Worm (Caenorhabditis elegans) whole organism, L2 larva: ENCODE data around the gene fipp-1.

Experiments
- C34F6.9 ChIP-seq: fragments of 150-350 bp; optimal IDR thresholded peaks from 2 replicates; lab custom pipeline; 2014; ENCODE audit warnings: missing biosample characterization, missing genetic modification characterization
- R02D3.7 ChIP-seq: fragments of 150-350 bp; optimal IDR thresholded peaks from 2 replicates; lab custom pipeline; 2014; ENCODE audit warnings: missing biosample characterization, missing genetic modification characterization
- ZK546.5 ChIP-seq: sonication (generic microtip); optimal IDR thresholded peaks from 2 replicates; lab custom pipeline; 2017; ENCODE audit warnings: missing biosample characterization, missing genetic modification characterization
- alr-1 ChIP-seq: fragments of 150-350 bp; optimal IDR thresholded peaks from 2 replicates; lab custom pipeline; 2014; ENCODE audit warnings: missing biosample characterization, missing genetic modification characterization
- aly-2 ChIP-seq: fragments of 150-350 bp; optimal IDR thresholded peaks from 2 replicates; lab custom pipeline; 2014; ENCODE audit warnings: missing biosample characterization, missing genetic modification characterization
- blmp-1 ChIP-seq: sonication (generic microtip); optimal IDR thresholded peaks from 2 replicates; lab custom pipeline; 2017; ENCODE audit warnings: missing genetic modification characterization, mild to moderate bottlenecking, missing compliant biosample characterization, antibody characterized with exemption, moderate library complexity; ENCODE audit not compliant: insufficient read depth
- ceh-16 ChIP-seq: fragments of 150-350 bp; optimal IDR thresholded peaks from 2 replicates; lab custom pipeline; 2014; ENCODE audit warnings: missing biosample characterization, missing genetic modification characterization
- dmd-4 ChIP-seq: sonication (generic microtip); optimal IDR thresholded peaks from 2 replicates; lab custom pipeline; 2017; ENCODE audit warnings: missing biosample characterization, missing genetic modification characterization
- egl-27 ChIP-seq: sonication (generic microtip); optimal IDR thresholded peaks from 3 replicates; lab custom pipeline; 2017; ENCODE audit warnings: missing biosample characterization, missing genetic modification reagents, missing genetic modification characterization
- elt-1 ChIP-seq: fragments of 150-350 bp; optimal IDR thresholded peaks from 2 replicates; lab custom pipeline; 2014; ENCODE audit warnings: missing biosample characterization, missing genetic modification characterization
- fos-1 ChIP-seq: fragments of 150-350 bp; optimal IDR thresholded peaks from 2 replicates; lab custom pipeline; 2014; ENCODE audit warnings: missing biosample characterization, missing genetic modification characterization
- lin-13 ChIP-seq: fragments of 150-350 bp; optimal IDR thresholded peaks from 2 replicates; lab custom pipeline; 2014; ENCODE audit warnings: missing biosample characterization, missing genetic modification reagents, missing genetic modification characterization
- lin-39 ChIP-seq: fragments of 150-350 bp; optimal IDR thresholded peaks from 2 replicates; lab custom pipeline; 2014; ENCODE audit warnings: missing biosample characterization, missing genetic modification reagents, missing genetic modification characterization
- lsy-2 ChIP-seq, 2 experiments: fragments of 150-350 bp in 1 of 2; sonication (generic microtip) in 1 of 2; optimal IDR thresholded peaks; 2 replicates each; lab custom pipeline; 2014 to 2017; ENCODE audit warnings: missing biosample characterization in 2 of 2, missing genetic modification characterization in 2 of 2
- mab-5 ChIP-seq: fragments of 150-350 bp; optimal IDR thresholded peaks from 2 replicates; lab custom pipeline; 2014; ENCODE audit warnings: missing biosample characterization, missing genetic modification characterization
- mdl-1 ChIP-seq, 2 experiments: fragments of 150-350 bp in 1 of 2; sonication (generic microtip) in 1 of 2; optimal IDR thresholded peaks; 2 replicates each; lab custom pipeline; 2017; ENCODE audit warnings: missing biosample characterization in 2 of 2, missing genetic modification characterization in 2 of 2
- nhr-10 ChIP-seq: sonication (generic microtip); optimal IDR thresholded peaks from 2 replicates; lab custom pipeline; 2017; ENCODE audit warnings: missing biosample characterization, missing genetic modification characterization
- nhr-11 ChIP-seq: fragments of 150-350 bp; optimal IDR thresholded peaks from 2 replicates; lab custom pipeline; 2014; ENCODE audit warnings: missing biosample characterization, missing genetic modification characterization
- nhr-129 ChIP-seq: fragments of 150-350 bp; optimal IDR thresholded peaks from 2 replicates; lab custom pipeline; 2014; ENCODE audit warnings: missing biosample characterization, missing genetic modification characterization
- nhr-237 ChIP-seq: fragments of 150-350 bp; optimal IDR thresholded peaks from 2 replicates; lab custom pipeline; 2014; ENCODE audit warnings: missing biosample characterization, missing genetic modification characterization
- nhr-25 ChIP-seq: fragments of 150-350 bp; sonication (generic microtip); optimal IDR thresholded peaks from 3 replicates; lab custom pipeline; 2014; ENCODE audit warnings: missing biosample characterization, missing genetic modification characterization
- nhr-6 ChIP-seq: fragments of 150-350 bp; optimal IDR thresholded peaks from 2 replicates; lab custom pipeline; 2014; ENCODE audit warnings: missing biosample characterization, missing genetic modification characterization
- nhr-77 ChIP-seq: fragments of 150-350 bp; optimal IDR thresholded peaks from 2 replicates; lab custom pipeline; 2014; ENCODE audit warnings: missing biosample characterization, missing genetic modification characterization
- peb-1 ChIP-seq: fragments of 150-350 bp; optimal IDR thresholded peaks from 2 replicates; lab custom pipeline; 2014; ENCODE audit warnings: missing biosample characterization, missing genetic modification characterization
- sem-4 ChIP-seq: fragments of 150-350 bp; optimal IDR thresholded peaks from 2 replicates; lab custom pipeline; 2014; ENCODE audit warnings: missing biosample characterization, missing genetic modification reagents, missing genetic modification characterization
- sma-3 ChIP-seq: sonication (generic microtip); optimal IDR thresholded peaks from 2 replicates; lab custom pipeline; 2016; ENCODE audit warnings: missing genetic modification reagents, missing genetic modification characterization, missing compliant biosample characterization
- sma-9 ChIP-seq, 2 experiments: fragments of 150-350 bp in 1 of 2; sonication (generic microtip) in 1 of 2; optimal IDR thresholded peaks; 2 replicates each; lab custom pipeline; 2014 to 2016; ENCODE audit warnings: missing genetic modification characterization in 2 of 2, mild to moderate bottlenecking in 1 of 2, missing biosample characterization in 1 of 2, missing compliant biosample characterization in 1 of 2, missing genetic modification reagents in 1 of 2, moderate library complexity in 1 of 2
- snpc-4 ChIP-seq: fragments of 150-350 bp; optimal IDR thresholded peaks from 2 replicates; lab custom pipeline; 2014; ENCODE audit warnings: missing biosample characterization, missing genetic modification characterization
- unc-39 ChIP-seq: fragments of 150-350 bp; optimal IDR thresholded peaks from 2 replicates; lab custom pipeline; 2014; ENCODE audit warnings: missing biosample characterization, missing genetic modification characterization
- unc-55 ChIP-seq: fragments of 150-350 bp; sonication (generic microtip); optimal IDR thresholded peaks from 3 replicates; lab custom pipeline; 2014; ENCODE audit warnings: missing biosample characterization, missing genetic modification reagents, missing genetic modification characterization
- unc-62 ChIP-seq: fragments of 150-350 bp; optimal IDR thresholded peaks from 2 replicates; lab custom pipeline; 2014; ENCODE audit warnings: missing biosample characterization, missing genetic modification reagents, missing genetic modification characterization
- zag-1 ChIP-seq: fragments of 150-350 bp; optimal IDR thresholded peaks from 2 replicates; lab custom pipeline; 2014; ENCODE audit warnings: missing biosample characterization, missing genetic modification characterization
- ztf-1 ChIP-seq: fragments of 200-800 bp; sonication (Bioruptor generic); conservative IDR thresholded peaks from 2 replicates; pipeline ENCODE4 v1.3.6; 2022; ENCODE audit warnings: missing genetic modification characterization, missing compliant biosample characterization
- ztf-11 ChIP-seq: sonication (generic microtip); optimal IDR thresholded peaks from 2 replicates; lab custom pipeline; 2017; ENCODE audit warnings: missing biosample characterization, missing genetic modification characterization
- ztf-4 ChIP-seq: fragments of 150-350 bp; optimal IDR thresholded peaks from 2 replicates; lab custom pipeline; 2014; ENCODE audit warnings: missing biosample characterization, missing genetic modification characterization

Gene fipp-1

DNA sequence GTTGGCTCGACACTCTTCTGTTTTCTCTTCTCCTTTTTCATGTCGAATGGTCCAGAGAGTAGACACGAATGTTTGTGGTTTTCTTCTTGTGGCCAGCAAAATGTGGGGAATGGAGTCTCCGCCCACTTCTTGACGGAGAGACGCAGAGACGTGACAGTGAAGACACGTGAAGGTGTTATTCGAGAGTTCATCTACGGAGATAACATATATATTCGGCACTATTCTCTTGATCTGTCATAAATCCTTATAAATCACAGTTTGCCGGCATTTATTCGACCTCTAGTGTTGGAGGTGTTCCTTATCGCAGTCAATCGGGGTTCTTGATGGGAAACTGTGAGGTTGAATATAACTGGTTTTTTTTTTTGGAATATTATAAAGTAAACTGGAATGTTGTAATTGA lies 10.1 kb upstream of the fipp-1 start, which contains the start of gene F32D1.3:
TSS of gene F32D1.3 (minus strand) at position 65 of the 400 bp plus-strand sequence.
- TF ChIP-seq lsy-2 (tag; optimal IDR thresholded peaks at IDR 0.05; lab: Kevin White, UChicago) (no peak), nhr-25 (tag; lab: Kevin White, UChicago) (peak; percentile 31), ceh-16 (tag; lab: Kevin White, UChicago) (peak; percentile 43), elt-1 (tag; lab: Kevin White, UChicago) (peak; percentile 10), sma-3 (GFP tag; lab: Kevin White, UChicago) (no peak), nhr-10 (tag; lab: Kevin White, UChicago) (no peak), mdl-1 (tag; optimal IDR thresholded peaks at IDR 0.05; lab: Kevin White, UChicago) (peak in 1 of 2 experiments; percentile 31), sma-9 (GFP tag; optimal IDR thresholded peaks at IDR 0.05; lab: Kevin White, UChicago) (peak; percentile 53), sma-9 (tag; optimal IDR thresholded peaks at IDR 0.05; lab: Kevin White, UChicago) (no peak)
- TF ChIP-seq, all 48 proteins: peak for 5

DNA sequence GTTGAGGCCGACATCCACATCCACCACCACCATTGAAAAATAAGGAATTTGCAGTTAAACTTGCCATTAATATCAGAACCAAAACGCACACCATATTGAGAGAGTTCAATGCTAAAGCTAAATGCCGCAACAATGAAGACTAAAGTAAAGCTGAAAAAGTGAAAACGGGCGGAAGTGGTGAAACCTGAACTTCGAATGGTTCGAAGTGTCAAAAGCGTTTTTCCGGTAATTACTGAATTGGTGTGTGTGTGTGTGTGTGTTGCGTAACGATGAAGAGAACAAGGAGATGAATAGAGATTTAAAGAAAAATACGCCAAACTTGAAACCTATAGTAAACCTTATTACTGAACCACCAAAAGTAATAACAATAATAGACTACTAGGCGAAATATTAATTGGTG lies 7.1 kb upstream of the fipp-1 start, which contains the start of gene grl-13:
TSS of gene grl-13 (minus strand) at position 101 of the 400 bp plus-strand sequence.
- no peak for TF ChIP-seq aly-2 (tag; lab: Kevin White, UChicago)
- no peak for TF ChIP-seq snpc-4 (tag; lab: Kevin White, UChicago)
- no peak for TF ChIP-seq egl-27 (tag; lab: Kevin White, UChicago)
- no peak for TF ChIP-seq C34F6.9
- TF ChIP-seq fos-1 (tag; lab: Kevin White, UChicago): no peak
- TF ChIP-seq zag-1: no peak
- no peak for TF ChIP-seq ztf-4 (tag; lab: Kevin White, UChicago)
- no peak for TF ChIP-seq lin-13 (GFP tag; lab: Kevin White, UChicago)
- no peak for TF ChIP-seq sem-4
- TF ChIP-seq unc-55 (GFP tag; lab: Kevin White, UChicago): no peak
- no peak for TF ChIP-seq unc-39 (tag; lab: Kevin White, UChicago)
- no peak for TF ChIP-seq mab-5
- TF ChIP-seq sma-9 (GFP tag; optimal IDR thresholded peaks at IDR 0.05; lab: Kevin White, UChicago): no peak
- TF ChIP-seq sma-9 (tag; optimal IDR thresholded peaks at IDR 0.05; lab: Kevin White, UChicago): no peak
- no peak for TF ChIP-seq blmp-1 (tag; lab: Kevin White, UChicago)
- TF ChIP-seq peb-1: no peak
- TF ChIP-seq nhr-6 (tag; lab: Kevin White, UChicago): no peak
- TF ChIP-seq nhr-129: no peak
- TF ChIP-seq unc-62 (GFP tag; lab: Kevin White, UChicago): no peak
- TF ChIP-seq nhr-11 (tag; lab: Kevin White, UChicago): no peak

DNA sequence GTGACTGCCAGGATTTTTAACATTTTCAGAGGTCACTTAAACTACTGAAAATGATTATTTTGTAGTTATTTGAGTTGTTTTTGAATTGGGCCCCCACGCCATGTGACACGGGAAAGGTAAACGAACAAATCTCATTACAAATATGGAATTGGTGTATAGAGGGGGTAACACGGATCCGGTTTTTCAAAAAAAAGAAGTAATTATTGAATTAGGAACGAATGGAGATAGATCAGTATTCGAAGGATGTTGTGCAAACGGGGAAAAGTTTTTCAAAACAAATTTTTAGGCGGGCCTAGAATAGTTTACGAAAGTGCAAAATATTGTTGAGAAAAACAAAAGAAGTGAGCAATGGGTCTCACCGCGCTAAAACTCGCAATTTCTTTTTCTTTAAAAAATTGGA lies 5.2 kb upstream of the fipp-1 start, which contains the start of gene F32D1.11:
TSS of gene F32D1.11 (minus strand) at position 101 of the 400 bp plus-strand sequence.
- TF ChIP-seq lsy-2 (tag; optimal IDR thresholded peaks at IDR 0.05; lab: Kevin White, UChicago): no peak
- no peak for TF ChIP-seq fos-1 (tag; lab: Kevin White, UChicago)
- no peak for TF ChIP-seq blmp-1 (tag; lab: Kevin White, UChicago)
- TF ChIP-seq nhr-6 (tag; lab: Kevin White, UChicago): no peak
- no peak for TF ChIP-seq ZK546.5
- no peak for TF ChIP-seq unc-62 (GFP tag; lab: Kevin White, UChicago)
- no peak for TF ChIP-seq ztf-4 (tag; lab: Kevin White, UChicago)
- no peak for TF ChIP-seq ztf-11
- no peak for TF ChIP-seq nhr-129

DNA sequence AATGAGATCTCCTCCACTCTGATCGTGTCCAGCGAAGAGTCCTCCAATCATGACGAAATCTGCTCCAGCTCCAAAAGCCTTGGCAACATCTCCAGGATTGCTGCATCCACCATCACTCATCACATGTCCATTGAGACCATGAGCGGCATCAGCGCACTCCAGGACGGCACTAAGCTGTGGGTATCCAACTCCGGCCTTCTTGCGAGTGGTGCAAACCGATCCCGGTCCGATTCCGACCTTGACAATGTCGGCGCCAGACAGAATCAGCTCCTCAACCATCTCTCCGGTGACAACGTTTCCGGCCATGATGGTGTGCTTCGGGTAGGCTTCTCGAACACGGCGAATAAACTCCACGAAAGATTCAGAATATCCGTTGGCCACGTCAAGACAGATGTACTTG lies 1.1 kb upstream of the fipp-1 start:
- no peak for TF ChIP-seq dmd-4
- TF ChIP-seq ztf-4 (tag; lab: Kevin White, UChicago): no peak
- TF ChIP-seq R02D3.7 (tag; lab: Kevin White, UChicago): no peak
- TF ChIP-seq ztf-1 (GFP tag; lab: Robert Waterston, UW): no peak
- TF ChIP-seq nhr-237 (tag; lab: Kevin White, UChicago): no peak
- no peak for TF ChIP-seq nhr-11 (tag; lab: Kevin White, UChicago)
- TF ChIP-seq blmp-1 (tag; lab: Kevin White, UChicago): no peak
- no peak for TF ChIP-seq snpc-4 (tag; lab: Kevin White, UChicago)

DNA sequence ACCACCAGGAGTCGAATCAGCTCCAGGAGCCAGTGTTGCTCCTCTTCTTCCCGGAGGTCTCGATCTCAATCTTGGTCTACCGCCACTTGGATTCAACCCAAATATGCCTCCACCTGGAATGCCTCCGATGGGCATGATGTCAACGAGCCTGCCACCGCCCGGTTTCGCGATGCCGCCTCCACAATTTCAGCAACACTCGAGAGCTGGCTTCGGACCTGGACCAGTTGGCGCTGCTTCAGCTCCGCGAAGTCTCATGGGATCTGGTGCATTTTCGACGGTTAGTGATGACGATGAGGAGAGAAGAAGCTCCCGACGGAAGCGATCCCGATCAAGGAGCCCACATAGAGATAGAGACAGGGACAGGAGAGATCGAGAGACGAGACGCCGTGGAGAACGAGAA lies 1.4 kb downstream of the fipp-1 start:
- TF ChIP-seq egl-27 (tag; lab: Kevin White, UChicago) (no peak), alr-1 (tag; lab: Kevin White, UChicago) (no peak), nhr-77 (tag; lab: Kevin White, UChicago) (no peak), blmp-1 (tag; lab: Kevin White, UChicago) (no peak), nhr-129 (no peak), lin-39 (tag; lab: Kevin White, UChicago) (no peak), ztf-1 (GFP tag; lab: Robert Waterston, UW) (no peak), sem-4 (no peak)
- TF ChIP-seq, all 48 proteins: peak for 0
